Fruit fly (Drosophila melanogaster): ENCODE results near the gene Nubp2.
A peak's percentile ranks its signal among the peaks of the same experiment; 100 is the strongest.

The Nubp2 gene

dm6 chr3L:20518805-20519503 is 7.4 kb upstream of the Nubp2 start, which contains the start of gene BNIP3 (continued):
- TF ChIP-seq CG2712 (tag; optimal IDR thresholded peaks at IDR 0.05) (peak; percentile 6), CG18764 (GFP tag; optimal IDR thresholded peaks at IDR 0.05) (no peak), CG13123 (GFP tag; optimal IDR thresholded peaks at IDR 0.05) (no peak), CG17829 (tag; optimal IDR thresholded peaks at IDR 0.05) (peak; percentile 18), tap (tag; optimal IDR thresholded peaks at IDR 0.05) (no peak), Bteb2 (GFP tag; optimal IDR thresholded peaks at IDR 0.05) (no peak), sima (GFP tag; optimal IDR thresholded peaks at IDR 0.05) (no peak), HHEX (GFP tag; optimal IDR thresholded peaks at IDR 0.05) (no peak), CG7786 (GFP tag; optimal IDR thresholded peaks at IDR 0.05) (no peak), sr (GFP tag; IDR thresholded peaks at IDR 0.05) (no peak), CG14860 (GFP tag; IDR thresholded peaks at IDR 0.05; ENCODE audit: partially characterized antibody) (no peak), Hr78 (GFP tag; optimal IDR thresholded peaks at IDR 0.05) (no peak), Myb (GFP tag; optimal IDR thresholded peaks at IDR 0.05) (peak; percentile 95), CG12299 (tag; optimal IDR thresholded peaks at IDR 0.05) (peak; percentile 8), PHDP (tag; optimal IDR thresholded peaks at IDR 0.05) (no peak), CG9215 (GFP tag; IDR thresholded peaks at IDR 0.05) (no peak), CG17328 (GFP tag; IDR thresholded peaks at IDR 0.05) (no peak), gcm (GFP tag; optimal IDR thresholded peaks at IDR 0.05) (no peak), CG14050 (GFP tag; IDR thresholded peaks at IDR 0.05) (no peak), CG14014 (GFP tag; IDR thresholded peaks at IDR 0.05) (no peak), CG3281 (GFP tag; optimal IDR thresholded peaks at IDR 0.05) (no peak), CG15601 (tag; optimal IDR thresholded peaks at IDR 0.05) (peak; percentile 11), Ets97D (GFP tag; optimal IDR thresholded peaks at IDR 0.05) (no peak), CG10462 (GFP tag; optimal IDR thresholded peaks at IDR 0.05) (no peak), pnt (GFP tag; optimal IDR thresholded peaks at IDR 0.05) (no peak), cwo (GFP tag; optimal IDR thresholded peaks at IDR 0.05) (no peak), crc (GFP tag; optimal IDR thresholded peaks at IDR 0.05) (no peak), CG8290 (GFP tag; optimal IDR thresholded peaks at IDR 0.05) (no peak), CG8290 (tag; optimal IDR thresholded peaks at IDR 0.05) (peak in 1 of 2 experiments; percentile 68), CG4820 (GFP tag; optimal IDR thresholded peaks at IDR 0.05) (no peak), gt (GFP tag; IDR thresholded peaks at IDR 0.05) (no peak), CG2129 (GFP tag; IDR thresholded peaks at IDR 0.05; ENCODE audit: partially characterized antibody) (no peak), Jarid2 (GFP tag; optimal IDR thresholded peaks at IDR 0.05) (peak; percentile 24), salm (tag; optimal IDR thresholded peaks at IDR 0.05) (no peak), CG13894 (tag; optimal IDR thresholded peaks at IDR 0.05) (peak; percentile 50), CG6689 (GFP tag; IDR thresholded peaks at IDR 0.05) (no peak), Trl (optimal IDR thresholded peaks at IDR 0.05) (no peak), Trl (GFP tag; optimal IDR thresholded peaks at IDR 0.05) (no peak), ems (GFP tag; optimal IDR thresholded peaks at IDR 0.05) (no peak), CG2120 (GFP tag; optimal IDR thresholded peaks at IDR 0.05) (no peak), CG1024 (GFP tag; IDR thresholded peaks at IDR 0.05) (peak; percentile 6; the same call in 1 of the 2 replicates), chif (GFP tag; optimal IDR thresholded peaks at IDR 0.05) (no peak), CG3726 (GFP tag; IDR thresholded peaks at IDR 0.05) (no peak), row (GFP tag; IDR thresholded peaks at IDR 0.05) (no peak), Dip2 (GFP tag; IDR thresholded peaks at IDR 0.05) (no peak), eyg (GFP tag; optimal IDR thresholded peaks at IDR 0.05) (no peak), CG14441 (GFP tag; IDR thresholded peaks at IDR 0.05) (no peak), Gsc (GFP tag; IDR thresholded peaks at IDR 0.05) (no peak), scrt (GFP tag; optimal IDR thresholded peaks at IDR 0.05) (no peak), HmgZ (tag; optimal IDR thresholded peaks at IDR 0.05) (peak; percentile 47), CG7839 (tag; optimal IDR thresholded peaks at IDR 0.05) (no peak)

Measured in whole organism, embryonic.